Worm (Caenorhabditis elegans) whole organism, L4 larva: Measurements from ENCODE around the gene Y73C8C.3.

Source experiments
- D1046.2 ChIP-seq: fragments of 200-800 bp; sonication (Bioruptor generic); IDR thresholded peaks from 2 replicates; pipeline ENCODE4 v1.3.6; 2022; ENCODE audit warnings: missing genetic modification characterization, missing compliant biosample characterization
- lim-7 ChIP-seq: fragments of 200-800 bp; sonication (Bioruptor generic); IDR thresholded peaks from 2 replicates; pipeline ENCODE4 v1.3.6; 2022; ENCODE audit warnings: missing genetic modification characterization, missing compliant biosample characterization
- lin-15B ChIP-seq: fragments of 150-350 bp; sonication (generic microtip); optimal IDR thresholded peaks from 3 replicates; lab custom pipeline; 2014; ENCODE audit warnings: missing biosample characterization, missing genetic modification characterization
- lin-39 ChIP-seq: fragments of 150-350 bp; optimal IDR thresholded peaks from 2 replicates; lab custom pipeline; 2014; ENCODE audit warnings: missing biosample characterization, missing genetic modification reagents, missing genetic modification characterization
- mep-1 ChIP-seq: fragments of 150-350 bp; sonication (generic microtip); optimal IDR thresholded peaks from 3 replicates; lab custom pipeline; 2014; ENCODE audit warnings: missing biosample characterization, missing genetic modification characterization
- nhr-25 ChIP-seq: sonication (generic microtip); optimal IDR thresholded peaks from 2 replicates; lab custom pipeline; 2017; ENCODE audit warnings: missing genetic modification characterization, mild to moderate bottlenecking, missing compliant biosample characterization, antibody characterized with exemption, moderate library complexity, borderline replicate concordance; ENCODE audit not compliant: insufficient read depth
- nhr-28 ChIP-seq: fragments of 150-350 bp; optimal IDR thresholded peaks from 2 replicates; lab custom pipeline; 2014; ENCODE audit warnings: missing biosample characterization, missing genetic modification characterization
- spr-3 ChIP-seq: fragments of 200-800 bp; sonication (Bioruptor generic); optimal IDR thresholded peaks from 2 replicates; lab custom pipeline; 2018; ENCODE audit warnings: mild to moderate bottlenecking, missing genetic modification characterization, missing compliant biosample characterization
- unc-62 ChIP-seq, 3 experiments: fragments of 150-350 bp in 1 of 3; sonication (generic microtip); optimal IDR thresholded peaks in 2 of 3; peaks in 1 of 3; 1 replicate in 1 of 3; 2 replicates in 2 of 3; lab custom pipeline; 2014 to 2017; ENCODE audit warnings: missing biosample characterization in 3 of 3, missing genetic modification characterization in 3 of 3, missing genetic modification reagents in 3 of 3, missing genotype in 1 of 3

DNA sequence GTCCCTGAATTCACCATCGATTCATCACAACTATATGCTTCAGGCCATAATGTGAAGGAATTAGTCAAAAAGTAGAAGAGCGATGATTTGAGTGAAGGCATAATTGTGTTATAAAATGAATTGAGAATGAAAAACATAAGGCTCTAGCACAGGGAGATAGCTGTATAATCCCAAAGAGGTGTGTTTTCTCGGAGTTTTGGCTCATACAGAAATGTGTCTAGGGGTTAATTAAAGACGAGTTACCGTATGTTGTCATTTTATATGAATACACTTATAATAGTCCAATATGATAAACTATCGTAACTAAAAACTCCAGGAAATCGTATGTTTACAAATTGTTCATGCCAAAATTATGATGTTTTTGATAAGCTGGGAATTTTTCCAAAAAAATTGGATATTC is 34.3 kb upstream of the Y73C8C.3 start, which contains the start of gene srt-5:
- no peak for TF ChIP-seq lin-15B (tag; lab: Kevin White, UChicago)
- TF ChIP-seq mep-1 (tag; lab: Kevin White, UChicago): no peak
- TF ChIP-seq lim-7 (GFP tag; lab: Robert Waterston, UW): no peak
- no peak for TF ChIP-seq nhr-28
- no peak for TF ChIP-seq spr-3
- no peak for TF ChIP-seq lin-39 (tag; lab: Kevin White, UChicago)
- no peak for TF ChIP-seq nhr-25 (tag; lab: Kevin White, UChicago)
- TF ChIP-seq D1046.2 (GFP tag; lab: Robert Waterston, UW): no peak
- peak in 1 of 2 experiments; percentile 61 for TF ChIP-seq unc-62 (GFP tag; optimal IDR thresholded peaks at IDR 0.05 in 1 of 2; lab: Kevin White, UChicago)
- TF ChIP-seq unc-62 (tag; optimal IDR thresholded peaks at IDR 0.05; lab: Kevin White, UChicago): no peak
